Fruit fly (Drosophila melanogaster) whole organism, embryonic: ENCODE results near the gene Arl8.

ENCODE experiments used
- dm ChIP-seq: fragments of 200-800 bp; sonication (Bioruptor generic); optimal IDR thresholded peaks from 3 replicates; lab custom pipeline; 2016; ENCODE audit warnings: missing biosample characterization, missing genetic modification characterization
- usp ChIP-seq: fragments of >200 bp; optimal IDR thresholded peaks from 2 replicates; lab custom pipeline; 2017; ENCODE audit warnings: missing biosample characterization, missing genetic modification characterization

- TF ChIP-seq usp (GFP tag; lab: Kevin White, UChicago) (no peak), dm (GFP tag; lab: Kevin White, UChicago) (no peak)
These were observed 26.3 kb downstream of the Arl8 start for dm6 chr3R:8152578-8153191.
